Worm (Caenorhabditis elegans) whole organism, L1 larva: ENCODE data around the gene nipi-3.

Source experiments
- C16A3.4 ChIP-seq: fragments of 150-350 bp; optimal IDR thresholded peaks from 2 replicates; lab custom pipeline; 2014; ENCODE audit warnings: missing biosample characterization, missing genetic modification characterization
- F16B12.6 ChIP-seq: fragments of 150-350 bp; optimal IDR thresholded peaks from 2 replicates; lab custom pipeline; 2014; ENCODE audit warnings: missing biosample characterization, missing genetic modification characterization
- Y116A8C.19 ChIP-seq: sonication (generic microtip); optimal IDR thresholded peaks from 2 replicates; lab custom pipeline; 2016; ENCODE audit warnings: missing compliant biosample characterization, missing genetic modification characterization, borderline replicate concordance
- ama-1 ChIP-seq: fragments of 150-350 bp; optimal IDR thresholded peaks from 2 replicates; lab custom pipeline; 2014
- ceh-63 ChIP-seq: fragments of 200-800 bp; sonication (Bioruptor generic); optimal IDR thresholded peaks from 2 replicates; lab custom pipeline; 2018; ENCODE audit warnings: mild to moderate bottlenecking, missing genetic modification characterization, missing compliant biosample characterization
- ceh-8 ChIP-seq: fragments of 200-800 bp; sonication (Bioruptor generic); optimal IDR thresholded peaks from 2 replicates; lab custom pipeline; 2018; ENCODE audit warnings: mild to moderate bottlenecking, missing genetic modification characterization, moderate library complexity, missing compliant biosample characterization
- ceh-88 ChIP-seq: fragments of 200-800 bp; sonication (Bioruptor generic); IDR thresholded peaks from 2 replicates; pipeline ENCODE4 v1.3.6; 2022; ENCODE audit warnings: missing genetic modification characterization, missing compliant biosample characterization
- ceh-90 ChIP-seq: sonication (generic microtip); optimal IDR thresholded peaks from 2 replicates; lab custom pipeline; 2016; ENCODE audit warnings: missing genetic modification characterization, missing compliant biosample characterization
- dsc-1 ChIP-seq: sonication (generic microtip); optimal IDR thresholded peaks from 2 replicates; lab custom pipeline; 2016; ENCODE audit warnings: mild to moderate bottlenecking, missing genetic modification characterization, missing compliant biosample characterization
- efl-1 ChIP-seq, 4 experiments: fragments of 150-350 bp; optimal IDR thresholded peaks in 3 of 4; peaks in 1 of 4; 1 replicate in 1 of 4; 2 replicates in 3 of 4; lab custom pipeline; 2014; ENCODE audit warnings: missing biosample characterization in 2 of 4, missing genetic modification characterization in 2 of 4, missing genetic modification reagents in 2 of 4
- egl-13 ChIP-seq: sonication (generic microtip); optimal IDR thresholded peaks from 2 replicates; lab custom pipeline; 2016; ENCODE audit warnings: missing genotype, missing genetic modification reagents, missing genetic modification characterization, missing compliant biosample characterization
- egl-27 ChIP-seq, 2 experiments: fragments of 150-350 bp in 1 of 2; sonication (generic microtip); optimal IDR thresholded peaks; 3 replicates each; lab custom pipeline; 2017 to 2018; ENCODE audit warnings: missing biosample characterization in 2 of 2, missing genetic modification characterization in 2 of 2, missing genetic modification reagents in 2 of 2
- elt-2 ChIP-seq: sonication (generic microtip); optimal IDR thresholded peaks from 2 replicates; lab custom pipeline; 2016; ENCODE audit warnings: missing genetic modification characterization, mild to moderate bottlenecking, inconsistent platforms, missing compliant biosample characterization, missing genetic modification reagents
- elt-3 ChIP-seq, 6 experiments: fragments of 150-350 bp in 1 of 6; sonication (generic microtip); optimal IDR thresholded peaks; 2 replicates each; lab custom pipeline; 2017 to 2018; ENCODE audit warnings: missing biosample characterization in 6 of 6, missing genetic modification characterization in 6 of 6, inconsistent platforms in 1 of 6
- ets-5 ChIP-seq: fragments of 200-800 bp; sonication (Bioruptor generic); IDR thresholded peaks from 2 replicates; pipeline ENCODE4 v1.3.6; 2022; ENCODE audit warnings: missing genetic modification characterization, missing compliant biosample characterization
- fkh-10 ChIP-seq: sonication (generic microtip); optimal IDR thresholded peaks from 2 replicates; lab custom pipeline; 2017; ENCODE audit warnings: missing biosample characterization, missing genetic modification reagents, missing genetic modification characterization
- fkh-8 ChIP-seq: sonication (generic microtip); optimal IDR thresholded peaks from 2 replicates; lab custom pipeline; 2016; ENCODE audit warnings: mild to moderate bottlenecking, missing genetic modification characterization, missing compliant biosample characterization
- hlh-4 ChIP-seq: sonication (generic microtip); optimal IDR thresholded peaks from 2 replicates; lab custom pipeline; 2016; ENCODE audit warnings: mild to moderate bottlenecking, missing genetic modification characterization, missing compliant biosample characterization
- isw-1 ChIP-seq: fragments of 200-800 bp; sonication (Bioruptor generic); IDR thresholded peaks from 2 replicates; pipeline ENCODE4 v1.3.6; 2022; ENCODE audit warnings: missing genetic modification characterization, missing compliant biosample characterization
- jun-1 ChIP-seq: fragments of 150-350 bp; optimal IDR thresholded peaks from 2 replicates; lab custom pipeline; 2014; ENCODE audit warnings: missing biosample characterization, missing genetic modification reagents, missing genetic modification characterization
- lin-13 ChIP-seq: fragments of 150-350 bp; optimal IDR thresholded peaks from 2 replicates; lab custom pipeline; 2014; ENCODE audit warnings: missing biosample characterization, missing genetic modification reagents, missing genetic modification characterization
- lin-14 ChIP-seq: fragments of 200-800 bp; sonication (Bioruptor generic); optimal IDR thresholded peaks from 2 replicates; lab custom pipeline; 2018; ENCODE audit warnings: mild to moderate bottlenecking, missing genetic modification characterization, moderate library complexity, missing compliant biosample characterization
- lin-35 ChIP-seq, 2 experiments: fragments of 150-350 bp; optimal IDR thresholded peaks; 2 replicates each; lab custom pipeline; 2014; ENCODE audit warnings: missing biosample characterization in 2 of 2, missing genetic modification characterization in 2 of 2, missing genetic modification reagents in 2 of 2
- lin-39 ChIP-seq: fragments of 150-350 bp; optimal IDR thresholded peaks from 2 replicates; lab custom pipeline; 2014; ENCODE audit warnings: missing biosample characterization, missing genetic modification reagents, missing genetic modification characterization
- lsy-2 ChIP-seq, 2 experiments: fragments of 150-350 bp; optimal IDR thresholded peaks; 2 replicates each; lab custom pipeline; 2014; ENCODE audit warnings: missing biosample characterization in 2 of 2, missing genetic modification characterization in 2 of 2
- mdl-1 ChIP-seq, 2 experiments: fragments of 150-350 bp; optimal IDR thresholded peaks; 2 replicates each; lab custom pipeline; 2014 to 2017; ENCODE audit warnings: missing biosample characterization in 2 of 2, missing genetic modification characterization in 2 of 2, inconsistent platforms in 1 of 2
- mep-1 ChIP-seq: fragments of 150-350 bp; optimal IDR thresholded peaks from 2 replicates; lab custom pipeline; 2014; ENCODE audit warnings: missing biosample characterization, missing genetic modification characterization
- nhr-11 ChIP-seq: fragments of 150-350 bp; optimal IDR thresholded peaks from 2 replicates; lab custom pipeline; 2014; ENCODE audit warnings: missing biosample characterization, missing genetic modification characterization
- nhr-12 ChIP-seq: sonication (generic microtip); optimal IDR thresholded peaks from 2 replicates; lab custom pipeline; 2017; ENCODE audit warnings: missing biosample characterization, missing genetic modification characterization
- nhr-47 ChIP-seq: sonication (generic microtip); optimal IDR thresholded peaks from 2 replicates; lab custom pipeline; 2016; ENCODE audit warnings: mild to moderate bottlenecking, missing genetic modification characterization, moderate library complexity, missing compliant biosample characterization
- nhr-71 ChIP-seq: sonication (generic microtip); optimal IDR thresholded peaks from 2 replicates; lab custom pipeline; 2016; ENCODE audit warnings: mild to moderate bottlenecking, missing genetic modification characterization, moderate library complexity, missing compliant biosample characterization
- nhr-76 ChIP-seq: sonication (generic microtip); optimal IDR thresholded peaks from 2 replicates; lab custom pipeline; 2017; ENCODE audit warnings: missing biosample characterization, missing genetic modification characterization
- nhr-84 ChIP-seq: sonication (generic microtip); optimal IDR thresholded peaks from 2 replicates; lab custom pipeline; 2017; ENCODE audit warnings: missing biosample characterization, missing genetic modification characterization
- nhr-85 ChIP-seq: sonication (generic microtip); peaks from one replicate; lab custom pipeline; 2016; ENCODE audit warnings: missing genetic modification characterization, inconsistent platforms, missing compliant biosample characterization
- nhr-90 ChIP-seq: sonication (generic microtip); optimal IDR thresholded peaks from 2 replicates; lab custom pipeline; 2016; ENCODE audit warnings: mild to moderate bottlenecking, missing genetic modification characterization, missing compliant biosample characterization; ENCODE audit not compliant: poor library complexity
- pag-3 ChIP-seq: sonication (generic microtip); optimal IDR thresholded peaks from 2 replicates; lab custom pipeline; 2017; ENCODE audit warnings: missing genetic modification characterization, mild to moderate bottlenecking, missing compliant biosample characterization, antibody characterized with exemption, borderline replicate concordance; ENCODE audit not compliant: insufficient read depth
- pax-3 ChIP-seq: fragments of 200-800 bp; sonication (Bioruptor generic); optimal IDR thresholded peaks from 2 replicates; lab custom pipeline; 2018; ENCODE audit warnings: mild to moderate bottlenecking, missing genetic modification characterization, moderate library complexity, missing compliant biosample characterization
- rnt-1 ChIP-seq: sonication (generic microtip); optimal IDR thresholded peaks from 2 replicates; lab custom pipeline; 2016; ENCODE audit warnings: mild to moderate bottlenecking, missing genetic modification characterization, moderate library complexity, missing compliant biosample characterization
- skn-1 ChIP-seq: fragments of 150-350 bp; optimal IDR thresholded peaks from 2 replicates; lab custom pipeline; 2014; ENCODE audit warnings: missing biosample characterization, missing genetic modification characterization
- snpc-4 ChIP-seq: fragments of 150-350 bp; optimal IDR thresholded peaks from 2 replicates; lab custom pipeline; 2014; ENCODE audit warnings: missing biosample characterization, missing genetic modification characterization
- sox-4 ChIP-seq: sonication (generic microtip); optimal IDR thresholded peaks from 2 replicates; lab custom pipeline; 2016; ENCODE audit warnings: missing genetic modification characterization, missing compliant biosample characterization
- sptf-1 ChIP-seq: fragments of 150-350 bp; optimal IDR thresholded peaks from 2 replicates; lab custom pipeline; 2014; ENCODE audit warnings: missing biosample characterization, missing genetic modification characterization
- sup-37 ChIP-seq: fragments of 200-800 bp; sonication (Bioruptor generic); optimal IDR thresholded peaks from 2 replicates; lab custom pipeline; 2018; ENCODE audit warnings: mild to moderate bottlenecking, missing genetic modification characterization, missing compliant biosample characterization
- swsn-7 ChIP-seq: sonication (generic microtip); optimal IDR thresholded peaks from 2 replicates; lab custom pipeline; 2016; ENCODE audit warnings: missing genetic modification characterization, missing compliant biosample characterization
- unc-130 ChIP-seq: fragments of 150-350 bp; optimal IDR thresholded peaks from 2 replicates; lab custom pipeline; 2017; ENCODE audit warnings: missing biosample characterization, missing genetic modification characterization, inconsistent platforms
- unc-62 ChIP-seq: fragments of 150-350 bp; optimal IDR thresholded peaks from 2 replicates; lab custom pipeline; 2014; ENCODE audit warnings: missing biosample characterization, missing genetic modification reagents, missing genetic modification characterization
- vab-15 ChIP-seq: sonication (generic microtip); optimal IDR thresholded peaks from 2 replicates; lab custom pipeline; 2017; ENCODE audit warnings: missing genotype, mild to moderate bottlenecking, missing genetic modification characterization, missing compliant biosample characterization
- xbp-1 ChIP-seq: sonication (generic microtip); optimal IDR thresholded peaks from 2 replicates; lab custom pipeline; 2016; ENCODE audit warnings: missing genetic modification characterization, missing compliant biosample characterization
- zag-1 ChIP-seq: fragments of 150-350 bp; optimal IDR thresholded peaks from 2 replicates; lab custom pipeline; 2014; ENCODE audit warnings: missing biosample characterization, missing genetic modification characterization
- ztf-11 ChIP-seq, 2 experiments: sonication (generic microtip); optimal IDR thresholded peaks; 2 replicates each; lab custom pipeline; 2016 to 2017; ENCODE audit warnings: missing genetic modification characterization in 2 of 2, missing biosample characterization in 1 of 2, missing compliant biosample characterization in 1 of 2
- ztf-4 ChIP-seq: fragments of 150-350 bp; optimal IDR thresholded peaks from 2 replicates; lab custom pipeline; 2014; ENCODE audit warnings: missing biosample characterization, missing genetic modification characterization

nipi-3 gene

DNA sequence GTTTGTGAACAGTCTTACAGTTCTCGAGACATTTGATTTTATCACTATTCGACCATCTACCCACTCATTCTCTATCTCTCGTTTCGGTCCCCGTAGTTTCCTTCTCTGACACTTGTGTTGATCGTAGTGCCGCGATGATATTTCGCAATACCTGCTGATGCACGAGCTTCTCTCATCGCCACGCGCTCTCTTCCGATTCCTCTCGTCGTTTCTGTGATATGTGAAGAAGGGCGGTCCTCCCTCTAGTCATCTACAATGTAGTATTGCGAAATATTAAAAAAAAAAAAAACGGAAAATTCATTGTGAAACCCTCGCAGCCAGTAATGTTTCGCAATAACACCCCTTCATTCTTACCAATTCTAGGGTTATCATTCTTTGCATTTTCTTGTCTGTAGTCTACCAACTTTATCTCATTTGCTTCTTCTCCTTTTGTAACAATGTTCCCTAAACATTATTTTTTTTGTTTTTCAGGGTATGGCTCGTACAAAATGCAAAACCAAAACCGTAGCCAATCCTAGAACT, at the start of gene nipi-3 (continued):
- TF ChIP-seq nhr-71 (peak; percentile 97), sox-4 (peak; percentile 18), ceh-88 (no peak; the same call in 1 of the 2 replicates), hlh-4 (no peak), rnt-1 (tag; lab: Kevin White, UChicago) (peak; percentile 82), ceh-63 (GFP tag; lab: Kevin White, UChicago) (no peak), elt-2 (peak; percentile 87), nhr-85 (peak; percentile 93), sup-37 (peak; percentile 76), nhr-76 (tag; lab: Kevin White, UChicago) (no peak), ama-1 (lab: Kevin White, UChicago) (no peak), unc-130 (tag; lab: Kevin White, UChicago) (peak; percentile 92), fkh-10 (GFP tag; lab: Kevin White, UChicago) (peak; percentile 80), ceh-8 (GFP tag; lab: Kevin White, UChicago) (peak; percentile 69), elt-3 (tag; optimal IDR thresholded peaks at IDR 0.05; lab: Kevin White, UChicago) (peak in 5 of 6 experiments; percentile 39 to 98 (median 86)), zag-1 (tag; lab: Kevin White, UChicago) (no peak), pax-3 (tag; lab: Kevin White, UChicago) (peak; percentile 62), lin-13 (peak; percentile 86), lin-39 (tag; lab: Kevin White, UChicago) (peak; percentile 19), egl-27 (tag; optimal IDR thresholded peaks at IDR 0.05; lab: Kevin White, UChicago) (peak; percentile 82 to 85), lin-14 (GFP tag; lab: Kevin White, UChicago) (peak; percentile 98), Y116A8C.19 (tag; lab: Kevin White, UChicago) (no peak), F16B12.6 (tag; lab: Kevin White, UChicago) (peak; percentile 22), ceh-90 (no peak), egl-13 (tag; lab: Kevin White, UChicago) (peak; percentile 80), nhr-11 (tag; lab: Kevin White, UChicago) (peak; percentile 92), vab-15 (no peak), nhr-84 (tag; lab: Kevin White, UChicago) (no peak), pag-3 (peak; percentile 14), unc-62 (GFP tag; lab: Kevin White, UChicago) (no peak), efl-1 (optimal IDR thresholded peaks at IDR 0.05; lab: Kevin White, UChicago) (peak; percentile 60 to 82), efl-1 (GFP tag; optimal IDR thresholded peaks at IDR 0.05 in 1 of 2; lab: Kevin White, UChicago) (peak; percentile 54 to 94)
- TF ChIP-seq, all 84 proteins: peak for 61

- TF ChIP-seq snpc-4, result peak; percentile 89
- TF ChIP-seq ets-5, result no peak
- TF ChIP-seq nhr-85, result no peak
- no peak for TF ChIP-seq mep-1 (tag; lab: Kevin White, UChicago)
- TF ChIP-seq xbp-1 (tag; lab: Kevin White, UChicago), result no peak
- TF ChIP-seq C16A3.4 (tag; lab: Kevin White, UChicago), result no peak
These were observed 48.3 kb upstream of the nipi-3 start for ce11 chrX:15559473-15559872.

- TF ChIP-seq isw-1 (GFP tag; lab: Robert Waterston, UW), result no peak
- no peak for TF ChIP-seq lin-35 (GFP tag; optimal IDR thresholded peaks at IDR 0.05; lab: Kevin White, UChicago)
- no peak for TF ChIP-seq ztf-4 (tag; lab: Kevin White, UChicago)
- TF ChIP-seq egl-27 (tag; optimal IDR thresholded peaks at IDR 0.05; lab: Kevin White, UChicago), result no peak
- TF ChIP-seq ztf-11 (tag; optimal IDR thresholded peaks at IDR 0.05; lab: Kevin White, UChicago), result no peak
- no peak for TF ChIP-seq skn-1 (tag; lab: Kevin White, UChicago)
- no peak for TF ChIP-seq nhr-47 (tag; lab: Kevin White, UChicago)
- TF ChIP-seq ceh-8 (GFP tag; lab: Kevin White, UChicago), result no peak
- no peak for TF ChIP-seq egl-13 (tag; lab: Kevin White, UChicago)
- no peak for TF ChIP-seq nhr-12 (tag; lab: Kevin White, UChicago)
- TF ChIP-seq nhr-71, result peak; percentile 27
- TF ChIP-seq fkh-8 (tag; lab: Kevin White, UChicago), result peak; percentile 26
- TF ChIP-seq nhr-90 (tag; lab: Kevin White, UChicago), result no peak
- peak; percentile 1 to 25 for TF ChIP-seq lsy-2 (tag; optimal IDR thresholded peaks at IDR 0.05; lab: Kevin White, UChicago)
- no peak for TF ChIP-seq unc-130 (tag; lab: Kevin White, UChicago)
- no peak for TF ChIP-seq jun-1 (tag; lab: Kevin White, UChicago)
- TF ChIP-seq dsc-1 (tag; lab: Kevin White, UChicago), result no peak
- peak; percentile 6 for TF ChIP-seq swsn-7
- TF ChIP-seq sptf-1, result no peak
- no peak for TF ChIP-seq mdl-1 (tag; optimal IDR thresholded peaks at IDR 0.05; lab: Kevin White, UChicago)
These were observed 43.4 kb upstream of the nipi-3 start for ce11 chrX:15564338-15564737.
